Fruit fly (Drosophila melanogaster): ENCODE measurements around the gene hdm.

DNA sequence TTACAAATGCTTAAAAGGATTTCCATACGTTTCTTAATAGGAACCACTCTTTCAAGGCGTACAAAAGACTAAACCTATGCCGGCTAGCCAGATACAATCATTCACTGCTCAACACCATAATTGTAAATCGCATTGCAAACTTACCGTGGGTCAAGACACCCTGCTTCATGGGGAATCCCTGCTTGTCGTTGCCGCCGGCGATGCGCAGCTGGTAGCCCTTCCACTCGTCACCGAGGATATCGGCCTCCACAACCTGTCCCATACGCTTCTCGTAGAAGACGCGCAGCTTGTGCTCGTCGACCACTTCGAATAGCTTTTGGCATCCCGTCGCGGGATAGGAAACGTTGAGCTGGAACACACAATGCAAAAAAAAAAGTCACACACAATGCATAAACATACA is 19.3 kb downstream of the hdm start:
- TF ChIP-seq CG6654 (GFP tag; optimal IDR thresholded peaks at IDR 0.05): no peak
- TF ChIP-seq CG3281 (GFP tag; optimal IDR thresholded peaks at IDR 0.05): no peak
- TF ChIP-seq abd-A (tag; optimal IDR thresholded peaks at IDR 0.05): no peak
- no peak for TF ChIP-seq ara (GFP tag; IDR thresholded peaks at IDR 0.05)
